Fruit fly (Drosophila melanogaster) whole organism: Measurements from ENCODE around the gene CG11037.

Source experiments
- CG8478 ChIP-seq: fragments of >200 bp; optimal IDR thresholded peaks from 2 replicates; lab custom pipeline; 2018; ENCODE audit warnings: inconsistent platforms
- Dll ChIP-seq: fragments of >200 bp; optimal IDR thresholded peaks from 2 replicates; lab custom pipeline; 2017
- EcR ChIP-seq, 2 experiments: fragments of >200 bp; optimal IDR thresholded peaks; 2 replicates each; lab custom pipeline; 2017; ENCODE audit warnings: missing biosample characterization in 2 of 2, missing genetic modification characterization in 2 of 2, missing genetic modification reagents in 2 of 2
- pan ChIP-seq: fragments of >200 bp; optimal IDR thresholded peaks from 2 replicates; lab custom pipeline; 2017
- psq ChIP-seq: fragments of >200 bp; optimal IDR thresholded peaks from 2 replicates; lab custom pipeline; 2017

DNA sequence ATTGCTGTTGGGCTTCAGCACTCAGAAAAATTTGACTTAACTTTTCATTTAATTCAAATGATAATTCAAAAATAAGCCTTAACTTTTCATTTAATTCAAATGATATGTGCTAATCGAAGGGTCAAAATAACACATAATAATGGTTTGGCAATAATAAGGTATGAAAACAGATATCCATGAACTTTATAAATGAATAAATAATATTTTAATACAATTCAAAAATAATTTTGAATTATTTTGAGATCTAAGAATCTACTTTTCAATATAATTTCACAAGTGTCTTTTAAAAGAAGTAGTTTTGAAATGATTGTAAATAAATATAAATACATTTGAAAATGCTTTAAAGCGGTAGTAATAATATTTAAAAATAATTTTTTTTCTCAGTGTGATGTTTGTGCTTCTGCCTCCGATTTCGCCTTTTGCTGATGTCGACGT, 25.8 kb upstream of the CG11037 start:
- TF ChIP-seq Dll (lab: Kevin White, UChicago) = no peak
- no peak for TF ChIP-seq psq (lab: Kevin White, UChicago)
- TF ChIP-seq EcR (GFP tag; optimal IDR thresholded peaks at IDR 0.05; lab: Kevin White, UChicago) = no peak
- TF ChIP-seq pan (lab: Kevin White, UChicago) = no peak
- no peak for TF ChIP-seq CG8478 (lab: Kevin White, UChicago)
